Fruit fly (Drosophila melanogaster) whole organism, embryonic: ENCODE data around the gene Rab9D.

Source experiments
- Bdp1 ChIP-seq: fragments of 200-800 bp; sonication (Bioruptor generic); optimal IDR thresholded peaks from 3 replicates; lab custom pipeline; 2016; ENCODE audit warnings: missing biosample characterization, missing genetic modification characterization
- C15 ChIP-seq: fragments of 200-800 bp; sonication (Bioruptor generic); IDR thresholded peaks from 3 replicates; pipeline ENCODE4 v1.3.6; 2022; ENCODE audit warnings: missing biosample characterization, missing genetic modification characterization
- CG10565 ChIP-seq: fragments of 200-800 bp; sonication (Bioruptor generic); optimal IDR thresholded peaks from 3 replicates; lab custom pipeline; 2016; ENCODE audit warnings: missing biosample characterization, mild to moderate bottlenecking, missing genetic modification characterization
- CG12104 ChIP-seq: fragments of 200-800 bp; sonication (Bioruptor generic); optimal IDR thresholded peaks from 3 replicates; lab custom pipeline; 2016; ENCODE audit warnings: missing biosample characterization, missing genetic modification characterization
- CG13894 ChIP-seq: fragments of 200-800 bp; sonication (Bioruptor generic); optimal IDR thresholded peaks from 3 replicates; lab custom pipeline; 2018; ENCODE audit warnings: missing biosample characterization, mild to moderate bottlenecking, missing genetic modification characterization, moderate library complexity
- CG14667 ChIP-seq: fragments of 200-800 bp; sonication (Bioruptor generic); IDR thresholded peaks from 2 replicates; pipeline ENCODE4 v1.3.6; 2022; ENCODE audit warnings: missing biosample characterization, missing genetic modification characterization
- CG1647 ChIP-seq: fragments of 200-800 bp; sonication (Bioruptor generic); optimal IDR thresholded peaks from 3 replicates; lab custom pipeline; 2016; ENCODE audit warnings: missing biosample characterization, missing genetic modification characterization
- CG16863 ChIP-seq: fragments of 200-800 bp; sonication (Bioruptor generic); optimal IDR thresholded peaks from 3 replicates; lab custom pipeline; 2016; ENCODE audit warnings: missing biosample characterization, missing genetic modification characterization
- CG31224 ChIP-seq: fragments of 200-800 bp; sonication (Bioruptor generic); IDR thresholded peaks from 2 replicates; pipeline ENCODE4 v1.3.6; 2022; ENCODE audit warnings: missing biosample characterization, missing genetic modification characterization
- CG34224 ChIP-seq: fragments of 200-800 bp; sonication (Bioruptor generic); IDR thresholded peaks from 3 replicates; pipeline ENCODE4 v1.3.6; 2022; ENCODE audit warnings: missing biosample characterization, missing genetic modification characterization; ENCODE audit not compliant: partially characterized antibody
- CG3995 ChIP-seq: fragments of 200-800 bp; sonication (Bioruptor generic); optimal IDR thresholded peaks from 3 replicates; lab custom pipeline; 2016; ENCODE audit warnings: missing biosample characterization, missing genetic modification characterization
- CG5180 ChIP-seq: fragments of 200-800 bp; sonication (Bioruptor generic); optimal IDR thresholded peaks from 3 replicates; lab custom pipeline; 2017; ENCODE audit warnings: missing biosample characterization, missing genetic modification characterization, mild to moderate bottlenecking, moderate library complexity, missing genetic modification reagents
- CG7963 ChIP-seq: fragments of 200-800 bp; sonication (Bioruptor generic); IDR thresholded peaks from 3 replicates; pipeline ENCODE4 v1.3.6; 2022; ENCODE audit warnings: missing biosample characterization, missing genetic modification characterization; ENCODE audit not compliant: partially characterized antibody
- CG8281 ChIP-seq: fragments of 200-800 bp; sonication (Bioruptor generic); optimal IDR thresholded peaks from 2 replicates; lab custom pipeline; 2018; ENCODE audit warnings: missing biosample characterization, mild to moderate bottlenecking, missing genetic modification characterization, moderate library complexity
- Dek ChIP-seq: fragments of 200-800 bp; sonication (Bioruptor generic); optimal IDR thresholded peaks from 3 replicates; lab custom pipeline; 2019; ENCODE audit warnings: missing biosample characterization, mild to moderate bottlenecking, missing genetic modification characterization, moderate library complexity
- Dll ChIP-seq: fragments of 200-800 bp; sonication (Bioruptor generic); IDR thresholded peaks from 4 replicates; pipeline ENCODE4 v1.3.6; 2022; ENCODE audit warnings: missing biosample characterization, missing genetic modification characterization; ENCODE audit not compliant: partially characterized antibody
- Doc2 ChIP-seq: fragments of 200-800 bp; sonication (Bioruptor generic); IDR thresholded peaks from 2 replicates; pipeline ENCODE4 v1.3.6; 2022; ENCODE audit warnings: missing biosample characterization, missing genetic modification characterization
- H2.0 ChIP-seq: fragments of 200-800 bp; sonication (Bioruptor generic); IDR thresholded peaks from 2 replicates; pipeline ENCODE4 v1.3.6; 2022; ENCODE audit warnings: missing biosample characterization, missing genetic modification characterization
- Max ChIP-seq: fragments of 200-800 bp; sonication (Bioruptor generic); optimal IDR thresholded peaks from 2 replicates; lab custom pipeline; 2016; ENCODE audit warnings: missing biosample characterization, mild to moderate bottlenecking, missing genetic modification characterization
- NfI ChIP-seq: fragments of 200-800 bp; sonication (Bioruptor generic); optimal IDR thresholded peaks from 3 replicates; lab custom pipeline; 2018; ENCODE audit warnings: missing biosample characterization, mild to moderate bottlenecking, missing genetic modification characterization, moderate library complexity
- PHDP ChIP-seq: fragments of 200-800 bp; sonication (Bioruptor generic); optimal IDR thresholded peaks from 3 replicates; lab custom pipeline; 2018; ENCODE audit warnings: missing biosample characterization, mild to moderate bottlenecking, missing genetic modification characterization, moderate library complexity
- Stat92E ChIP-seq, 3 experiments: fragments of >200 bp in 2 of 3; fragments of 200-800 bp in 1 of 3; sonication (Bioruptor generic) in 1 of 3; optimal IDR thresholded peaks; 2 replicates each; lab custom pipeline; 2017 to 2019; ENCODE audit warnings: missing biosample characterization in 3 of 3, missing genetic modification characterization in 3 of 3, mild to moderate bottlenecking in 1 of 3, moderate library complexity in 1 of 3
- Trl ChIP-seq, 3 experiments: fragments of >200 bp in 2 of 3; fragments of 200-800 bp in 1 of 3; sonication (Bioruptor generic) in 1 of 3; optimal IDR thresholded peaks; 2 replicates in 1 of 3; 3 replicates in 2 of 3; lab custom pipeline; 2016 to 2017; ENCODE audit warnings: missing biosample characterization in 1 of 3, missing genetic modification characterization in 1 of 3
- Usf ChIP-seq: fragments of 200-800 bp; sonication (Bioruptor generic); optimal IDR thresholded peaks from 2 replicates; lab custom pipeline; 2017; ENCODE audit warnings: missing genotype, missing biosample characterization, missing genetic modification characterization
- Xbp1 ChIP-seq: fragments of 200-800 bp; sonication (Bioruptor generic); optimal IDR thresholded peaks from 3 replicates; lab custom pipeline; 2016; ENCODE audit warnings: missing biosample characterization, mild to moderate bottlenecking, missing genetic modification characterization
- dan ChIP-seq: fragments of 200-800 bp; sonication (Bioruptor generic); IDR thresholded peaks from 2 replicates; pipeline ENCODE4 v1.3.6; 2022; ENCODE audit warnings: missing biosample characterization, missing genetic modification characterization
- danr ChIP-seq: fragments of 200-800 bp; sonication (Bioruptor generic); IDR thresholded peaks from 2 replicates; pipeline ENCODE4 v1.3.6; 2022; ENCODE audit warnings: missing biosample characterization, missing genetic modification characterization
- dmrt99B ChIP-seq: fragments of 200-800 bp; sonication (Bioruptor generic); optimal IDR thresholded peaks from 2 replicates; lab custom pipeline; 2018; ENCODE audit warnings: missing biosample characterization, mild to moderate bottlenecking, missing genetic modification characterization, moderate library complexity
- fru ChIP-seq: fragments of >200 bp; optimal IDR thresholded peaks from 2 replicates; lab custom pipeline; 2017
- grn ChIP-seq: fragments of 200-800 bp; sonication (Bioruptor generic); optimal IDR thresholded peaks from 3 replicates; lab custom pipeline; 2017; ENCODE audit warnings: missing biosample characterization, missing genetic modification characterization
- ham ChIP-seq: fragments of 200-800 bp; sonication (Bioruptor generic); IDR thresholded peaks from 2 replicates; pipeline ENCODE4 v1.3.6; 2022; ENCODE audit warnings: missing biosample characterization, missing genetic modification characterization
- kni ChIP-seq: fragments of 200-800 bp; sonication (Bioruptor generic); optimal IDR thresholded peaks from 3 replicates; lab custom pipeline; 2017; ENCODE audit warnings: mild to moderate bottlenecking, missing biosample characterization, missing genetic modification reagents, missing genetic modification characterization
- lilli ChIP-seq: fragments of 200-800 bp; sonication (Bioruptor generic); optimal IDR thresholded peaks from 3 replicates; lab custom pipeline; 2016; ENCODE audit warnings: missing biosample characterization, missing genetic modification characterization
- lov ChIP-seq, 2 experiments: fragments of 200-800 bp in 1 of 2; fragments of >200 bp in 1 of 2; sonication (Bioruptor generic) in 1 of 2; IDR thresholded peaks in 1 of 2; optimal IDR thresholded peaks in 1 of 2; 2 replicates in 1 of 2; 3 replicates in 1 of 2; pipeline versions ENCODE4 v1.3.6 to Lab custom; 2017 to 2022; ENCODE audit warnings: missing biosample characterization in 1 of 2, missing genetic modification characterization in 1 of 2
- mirr ChIP-seq: fragments of 200-800 bp; sonication (Bioruptor generic); optimal IDR thresholded peaks from 3 replicates; lab custom pipeline; 2018; ENCODE audit warnings: missing biosample characterization, mild to moderate bottlenecking, missing genetic modification characterization
- nom ChIP-seq: fragments of 200-800 bp; sonication (Bioruptor generic); optimal IDR thresholded peaks from 2 replicates; lab custom pipeline; 2017; ENCODE audit warnings: missing biosample characterization, missing genetic modification characterization, mild to moderate bottlenecking, moderate library complexity, missing genetic modification reagents
- ro ChIP-seq: fragments of 200-800 bp; sonication (Bioruptor generic); IDR thresholded peaks from 2 replicates; pipeline ENCODE4 v1.3.6; 2022; ENCODE audit warnings: missing biosample characterization, missing genetic modification characterization
- sisA ChIP-seq: fragments of 200-800 bp; sonication (Bioruptor generic); IDR thresholded peaks from 2 replicates; pipeline ENCODE4 v1.3.6; 2022; ENCODE audit warnings: missing biosample characterization, missing genetic modification characterization
- tin ChIP-seq: fragments of 200-800 bp; sonication (Bioruptor generic); optimal IDR thresholded peaks from 3 replicates; lab custom pipeline; 2016; ENCODE audit warnings: missing biosample characterization, missing genetic modification characterization
- tll ChIP-seq, 2 experiments: fragments of 200-800 bp in 1 of 2; fragments of >200 bp in 1 of 2; sonication (Bioruptor generic) in 1 of 2; optimal IDR thresholded peaks; 2 replicates each; lab custom pipeline; 2017 to 2019; ENCODE audit warnings: missing biosample characterization in 2 of 2, missing genetic modification characterization in 2 of 2, mild to moderate bottlenecking in 1 of 2, moderate library complexity in 1 of 2
- tna ChIP-seq: fragments of 200-800 bp; sonication (Bioruptor generic); IDR thresholded peaks from 2 replicates; pipeline ENCODE4 v1.3.6; 2022; ENCODE audit warnings: missing biosample characterization, missing genetic modification characterization; ENCODE audit not compliant: partially characterized antibody
- unc-4 ChIP-seq: fragments of 200-800 bp; sonication (Bioruptor generic); IDR thresholded peaks from 2 replicates; pipeline ENCODE4 v1.3.6; 2022; ENCODE audit warnings: missing biosample characterization, missing genetic modification characterization; ENCODE audit not compliant: partially characterized antibody

The Rab9D gene

dm6 chrX:10601479-10601921 is 12.6 kb downstream of the Rab9D start (continued):
- TF ChIP-seq kni (GFP tag; lab: Kevin White, UChicago) (no peak), tna (GFP tag; lab: Robert Waterston, UW) (no peak), Stat92E (GFP tag; optimal IDR thresholded peaks at IDR 0.05; lab: Kevin White, UChicago) (no peak), Dek (no peak), CG8281 (tag; lab: Kevin White, UChicago) (no peak), dmrt99B (tag; lab: Kevin White, UChicago) (peak; percentile 23), ro (GFP tag; lab: Robert Waterston, UW) (no peak), Usf (peak; percentile 23), NfI (GFP tag; lab: Kevin White, UChicago) (peak; percentile 39), H2.0 (GFP tag; lab: Robert Waterston, UW) (no peak), CG31224 (0 out of 2 replicates have a peak, but pooled peaks have one; percentile 38), ham (GFP tag; lab: Robert Waterston, UW) (no peak), CG34224 (GFP tag; lab: Robert Waterston, UW) (no peak), CG10565 (GFP tag; lab: Kevin White, UChicago) (no peak), mirr (GFP tag; lab: Kevin White, UChicago) (no peak), lov (optimal IDR thresholded peaks at IDR 0.05; lab: Kevin White, UChicago) (no peak), lov (GFP tag; IDR thresholded peaks at IDR 0.05; lab: Robert Waterston, UW) (no peak), sisA (GFP tag; lab: Robert Waterston, UW) (peak; percentile 58), lilli (peak; percentile 31), C15 (no peak), Trl (optimal IDR thresholded peaks at IDR 0.05; lab: Kevin White, UChicago) (peak in 1 of 2 experiments; percentile 5), Trl (GFP tag; optimal IDR thresholded peaks at IDR 0.05; lab: Kevin White, UChicago) (no peak), CG13894 (tag; lab: Kevin White, UChicago) (no peak), nom (GFP tag; lab: Kevin White, UChicago) (no peak), grn (GFP tag; lab: Kevin White, UChicago) (no peak), CG12104 (GFP tag; lab: Kevin White, UChicago) (no peak), CG16863 (GFP tag; lab: Kevin White, UChicago) (no peak), tll (GFP tag; optimal IDR thresholded peaks at IDR 0.05; lab: Kevin White, UChicago) (no peak), tin (GFP tag; lab: Kevin White, UChicago) (peak; percentile 48), Doc2 (GFP tag; lab: Robert Waterston, UW) (no peak), Xbp1 (GFP tag; lab: Kevin White, UChicago) (peak; percentile 54), CG5180 (GFP tag; lab: Kevin White, UChicago) (no peak), Dll (no peak), CG1647 (GFP tag; lab: Kevin White, UChicago) (no peak), CG14667 (GFP tag; lab: Robert Waterston, UW) (peak; percentile 45; the same call in 1 of the 2 replicates), PHDP (tag; lab: Kevin White, UChicago) (no peak), fru (lab: Kevin White, UChicago) (no peak), danr (GFP tag; lab: Robert Waterston, UW) (no peak), dan (GFP tag; lab: Robert Waterston, UW) (no peak), Bdp1 (GFP tag; lab: Kevin White, UChicago) (no peak), CG3995 (peak; percentile 64), unc-4 (GFP tag; lab: Robert Waterston, UW) (no peak), CG7963 (GFP tag; lab: Robert Waterston, UW) (no peak), Max (GFP tag; lab: Kevin White, UChicago) (no peak)
